Worm (Caenorhabditis elegans): ENCODE results near the gene T28A8.4.
A peak's percentile ranks its signal among the peaks of the same experiment; 100 is the strongest.

Gene T28A8.4

ce11 chrIII:13514470-13514869, 11.0 kb downstream of the T28A8.4 start, which contains the start of gene mlh-1:
Gene mlh-1, minus strand, starts transcription at chrIII:13514570.
- TF ChIP-seq madf-3 (GFP tag; IDR thresholded peaks at IDR 0.05) (no peak), nfyb-1 (GFP tag; IDR thresholded peaks at IDR 0.05) (0 out of 2 replicates have a peak, but pooled peaks have one; percentile 18), nhr-90 (tag; optimal IDR thresholded peaks at IDR 0.05) (no peak), hrde-1 (tag; optimal IDR thresholded peaks at IDR 0.05; ENCODE audit: borderline replicate concordance) (no peak), Y79H2A.3 (GFP tag; conservative IDR thresholded peaks at IDR 0.05) (0 out of 2 replicates have a peak, but pooled peaks have one; percentile 45), Y67H2A.10 (GFP tag; conservative IDR thresholded peaks at IDR 0.05) (no peak), mxl-1 (tag; optimal IDR thresholded peaks at IDR 0.05) (no peak), cebp-2 (GFP tag; IDR thresholded peaks at IDR 0.05) (no peak), attf-5 (GFP tag; optimal IDR thresholded peaks at IDR 0.05) (no peak), B0336.3 (GFP tag; IDR thresholded peaks at IDR 0.05) (peak; percentile 42; the same call in 1 of the 2 replicates)

- TF ChIP-seq bed-1 (GFP tag; IDR thresholded peaks at IDR 0.05), result 0 out of 2 replicates have a peak, but pooled peaks have one; percentile 51
- TF ChIP-seq ceh-58 (GFP tag; IDR thresholded peaks at IDR 0.05), result no peak
- TF ChIP-seq F55B11.4 (tag; optimal IDR thresholded peaks at IDR 0.05; ENCODE audit: borderline replicate concordance, insufficient read depth), result no peak
- no peak for TF ChIP-seq snpc-1.3 (tag; optimal IDR thresholded peaks at IDR 0.05; ENCODE audit: insufficient read depth)
- TF ChIP-seq zfh-2 (GFP tag; conservative IDR thresholded peaks at IDR 0.05), result peak; percentile 56
- peak; percentile 41; the same call in 1 of the 2 replicates for TF ChIP-seq egrh-3 (GFP tag; IDR thresholded peaks at IDR 0.05)
- no peak for TF ChIP-seq F39B2.1 (GFP tag; IDR thresholded peaks at IDR 0.05)
These were observed 15.0 kb downstream of the T28A8.4 start for ce11 chrIII:13518437-13518836.

ce11 chrIII:13524021-13524420, 20.5 kb downstream of the T28A8.4 start, which contains the start of gene pod-1:
Gene pod-1, minus strand, starts transcription at chrIII:13524121.
- TF ChIP-seq D2030.7 (GFP tag; IDR thresholded peaks at IDR 0.05), result no peak
- no peak for TF ChIP-seq lsl-1 (GFP tag; optimal IDR thresholded peaks at IDR 0.05)
- no peak for TF ChIP-seq rec-8 (tag; optimal IDR thresholded peaks at IDR 0.05)
- no peak for TF ChIP-seq Y95B8A.8 (GFP tag; IDR thresholded peaks at IDR 0.05)
- TF ChIP-seq hmg-20 (GFP tag; IDR thresholded peaks at IDR 0.05), result no peak
- TF ChIP-seq snpc-1.1 (tag; optimal IDR thresholded peaks at IDR 0.05; ENCODE audit: insufficient read depth), result no peak

- TF ChIP-seq atf-7 (tag; optimal IDR thresholded peaks at IDR 0.05) (no peak), mxl-1 (tag; optimal IDR thresholded peaks at IDR 0.05) (no peak), let-526 (GFP tag; IDR thresholded peaks at IDR 0.05) (no peak), ztf-28 (GFP tag; IDR thresholded peaks at IDR 0.05) (no peak), F22D6.2 (tag; optimal IDR thresholded peaks at IDR 0.05) (no peak), F55B11.4 (tag; optimal IDR thresholded peaks at IDR 0.05; ENCODE audit: borderline replicate concordance, insufficient read depth) (no peak), snpc-3.4 (tag; optimal IDR thresholded peaks at IDR 0.05) (no peak), egrh-3 (GFP tag; IDR thresholded peaks at IDR 0.05) (no peak), lin-40 (tag; optimal IDR thresholded peaks at IDR 0.05) (no peak), snpc-1.1 (tag; optimal IDR thresholded peaks at IDR 0.05; ENCODE audit: insufficient read depth) (no peak), fkh-3 (tag; optimal IDR thresholded peaks at IDR 0.05) (no peak), ztf-25 (GFP tag; IDR thresholded peaks at IDR 0.05) (no peak), B0336.3 (GFP tag; IDR thresholded peaks at IDR 0.05) (no peak), somi-1 (GFP tag; optimal IDR thresholded peaks at IDR 0.05) (no peak), lsl-1 (GFP tag; optimal IDR thresholded peaks at IDR 0.05) (no peak)
These were observed 21.8 kb downstream of the T28A8.4 start for ce11 chrIII:13525118-13525839.
